Worm (Caenorhabditis elegans) whole organism, L1 larva: ENCODE results near the gene wbp-11.

ENCODE experiments used
- C04F5.9 ChIP-seq: sonication (generic microtip); optimal IDR thresholded peaks from 2 replicates; lab custom pipeline; 2016; ENCODE audit warnings: missing genetic modification characterization, missing compliant biosample characterization
- C16A3.4 ChIP-seq: fragments of 150-350 bp; optimal IDR thresholded peaks from 2 replicates; lab custom pipeline; 2014; ENCODE audit warnings: missing biosample characterization, missing genetic modification characterization
- C34B4.2 ChIP-seq: sonication (generic microtip); optimal IDR thresholded peaks from 2 replicates; lab custom pipeline; 2017; ENCODE audit warnings: mild to moderate bottlenecking, missing genetic modification characterization, missing compliant biosample characterization
- F16B12.6 ChIP-seq: fragments of 150-350 bp; optimal IDR thresholded peaks from 2 replicates; lab custom pipeline; 2014; ENCODE audit warnings: missing biosample characterization, missing genetic modification characterization
- aly-2 ChIP-seq: fragments of 150-350 bp; optimal IDR thresholded peaks from 2 replicates; lab custom pipeline; 2014; ENCODE audit warnings: missing biosample characterization, missing genetic modification characterization
- ama-1 ChIP-seq: fragments of 150-350 bp; optimal IDR thresholded peaks from 2 replicates; lab custom pipeline; 2014
- blmp-1 ChIP-seq: fragments of 150-350 bp; optimal IDR thresholded peaks from 2 replicates; lab custom pipeline; 2014; ENCODE audit warnings: missing biosample characterization, missing genetic modification characterization
- ceh-63 ChIP-seq: fragments of 200-800 bp; sonication (Bioruptor generic); optimal IDR thresholded peaks from 2 replicates; lab custom pipeline; 2018; ENCODE audit warnings: mild to moderate bottlenecking, missing genetic modification characterization, missing compliant biosample characterization
- ceh-8 ChIP-seq: fragments of 200-800 bp; sonication (Bioruptor generic); optimal IDR thresholded peaks from 2 replicates; lab custom pipeline; 2018; ENCODE audit warnings: mild to moderate bottlenecking, missing genetic modification characterization, moderate library complexity, missing compliant biosample characterization
- ceh-90 ChIP-seq: sonication (generic microtip); optimal IDR thresholded peaks from 2 replicates; lab custom pipeline; 2016; ENCODE audit warnings: missing genetic modification characterization, missing compliant biosample characterization
- efl-1 ChIP-seq, 4 experiments: fragments of 150-350 bp; optimal IDR thresholded peaks in 3 of 4; peaks in 1 of 4; 1 replicate in 1 of 4; 2 replicates in 3 of 4; lab custom pipeline; 2014; ENCODE audit warnings: missing biosample characterization in 2 of 4, missing genetic modification characterization in 2 of 4, missing genetic modification reagents in 2 of 4
- elt-2 ChIP-seq: sonication (generic microtip); optimal IDR thresholded peaks from 2 replicates; lab custom pipeline; 2016; ENCODE audit warnings: missing genetic modification characterization, mild to moderate bottlenecking, inconsistent platforms, missing compliant biosample characterization, missing genetic modification reagents
- fkh-10 ChIP-seq: sonication (generic microtip); optimal IDR thresholded peaks from 2 replicates; lab custom pipeline; 2017; ENCODE audit warnings: missing biosample characterization, missing genetic modification reagents, missing genetic modification characterization
- fkh-4 ChIP-seq: sonication (generic microtip); optimal IDR thresholded peaks from 2 replicates; lab custom pipeline; 2016; ENCODE audit warnings: missing compliant biosample characterization, missing genetic modification characterization, borderline replicate concordance
- grh-1 ChIP-seq: fragments of 200-800 bp; sonication (Bioruptor generic); IDR thresholded peaks from 2 replicates; pipeline ENCODE4 v1.3.6; 2022; ENCODE audit warnings: missing genetic modification reagents, missing genetic modification characterization, missing compliant biosample characterization
- hlh-17 ChIP-seq: fragments of 200-800 bp; sonication (Bioruptor generic); optimal IDR thresholded peaks from 2 replicates; lab custom pipeline; 2018; ENCODE audit warnings: missing genetic modification characterization, mild to moderate bottlenecking, missing compliant biosample characterization, moderate library complexity, borderline replicate concordance
- hlh-4 ChIP-seq: sonication (generic microtip); optimal IDR thresholded peaks from 2 replicates; lab custom pipeline; 2016; ENCODE audit warnings: mild to moderate bottlenecking, missing genetic modification characterization, missing compliant biosample characterization
- hpl-2 ChIP-seq: fragments of 150-350 bp; optimal IDR thresholded peaks from 2 replicates; lab custom pipeline; 2014; ENCODE audit warnings: missing biosample characterization, missing genetic modification reagents, missing genetic modification characterization
- irx-1 ChIP-seq: sonication (generic microtip); optimal IDR thresholded peaks from 2 replicates; lab custom pipeline; 2016; ENCODE audit warnings: missing genetic modification characterization, missing compliant biosample characterization
- isw-1 ChIP-seq: fragments of 200-800 bp; sonication (Bioruptor generic); IDR thresholded peaks from 2 replicates; pipeline ENCODE4 v1.3.6; 2022; ENCODE audit warnings: missing genetic modification characterization, missing compliant biosample characterization
- jun-1 ChIP-seq: fragments of 150-350 bp; optimal IDR thresholded peaks from 2 replicates; lab custom pipeline; 2014; ENCODE audit warnings: missing biosample characterization, missing genetic modification reagents, missing genetic modification characterization
- lin-13 ChIP-seq: fragments of 150-350 bp; optimal IDR thresholded peaks from 2 replicates; lab custom pipeline; 2014; ENCODE audit warnings: missing biosample characterization, missing genetic modification reagents, missing genetic modification characterization
- lin-39 ChIP-seq: fragments of 150-350 bp; optimal IDR thresholded peaks from 2 replicates; lab custom pipeline; 2014; ENCODE audit warnings: missing biosample characterization, missing genetic modification reagents, missing genetic modification characterization
- lsy-2 ChIP-seq, 2 experiments: fragments of 150-350 bp; optimal IDR thresholded peaks; 2 replicates each; lab custom pipeline; 2014; ENCODE audit warnings: missing biosample characterization in 2 of 2, missing genetic modification characterization in 2 of 2
- mep-1 ChIP-seq: fragments of 150-350 bp; optimal IDR thresholded peaks from 2 replicates; lab custom pipeline; 2014; ENCODE audit warnings: missing biosample characterization, missing genetic modification characterization
- nhr-19 ChIP-seq: fragments of 200-800 bp; sonication (Bioruptor generic); conservative IDR thresholded peaks from 2 replicates; pipeline ENCODE4 v1.3.6; 2022; ENCODE audit warnings: missing genetic modification characterization, missing compliant biosample characterization
- nhr-20 ChIP-seq: sonication (generic microtip); optimal IDR thresholded peaks from 2 replicates; lab custom pipeline; 2016; ENCODE audit warnings: mild to moderate bottlenecking, missing genetic modification characterization, missing compliant biosample characterization
- nhr-237 ChIP-seq: fragments of 150-350 bp; optimal IDR thresholded peaks from 2 replicates; lab custom pipeline; 2014; ENCODE audit warnings: missing biosample characterization, missing genetic modification characterization
- nhr-47 ChIP-seq: sonication (generic microtip); optimal IDR thresholded peaks from 2 replicates; lab custom pipeline; 2016; ENCODE audit warnings: mild to moderate bottlenecking, missing genetic modification characterization, moderate library complexity, missing compliant biosample characterization
- nhr-76 ChIP-seq: sonication (generic microtip); optimal IDR thresholded peaks from 2 replicates; lab custom pipeline; 2017; ENCODE audit warnings: missing biosample characterization, missing genetic modification characterization
- nhr-77 ChIP-seq: fragments of 150-350 bp; optimal IDR thresholded peaks from 2 replicates; lab custom pipeline; 2014; ENCODE audit warnings: missing biosample characterization, missing genetic modification characterization
- nhr-84 ChIP-seq: sonication (generic microtip); optimal IDR thresholded peaks from 2 replicates; lab custom pipeline; 2017; ENCODE audit warnings: missing biosample characterization, missing genetic modification characterization
- pag-3 ChIP-seq: sonication (generic microtip); optimal IDR thresholded peaks from 2 replicates; lab custom pipeline; 2017; ENCODE audit warnings: missing genetic modification characterization, mild to moderate bottlenecking, missing compliant biosample characterization, antibody characterized with exemption, borderline replicate concordance; ENCODE audit not compliant: insufficient read depth
- skn-1 ChIP-seq: fragments of 150-350 bp; optimal IDR thresholded peaks from 2 replicates; lab custom pipeline; 2014; ENCODE audit warnings: missing biosample characterization, missing genetic modification characterization
- sox-4 ChIP-seq: sonication (generic microtip); optimal IDR thresholded peaks from 2 replicates; lab custom pipeline; 2016; ENCODE audit warnings: missing genetic modification characterization, missing compliant biosample characterization
- sptf-1 ChIP-seq: fragments of 150-350 bp; optimal IDR thresholded peaks from 2 replicates; lab custom pipeline; 2014; ENCODE audit warnings: missing biosample characterization, missing genetic modification characterization
- swsn-7 ChIP-seq: sonication (generic microtip); optimal IDR thresholded peaks from 2 replicates; lab custom pipeline; 2016; ENCODE audit warnings: missing genetic modification characterization, missing compliant biosample characterization
- tlp-1 ChIP-seq: fragments of 150-350 bp; optimal IDR thresholded peaks from 2 replicates; lab custom pipeline; 2014; ENCODE audit warnings: missing biosample characterization, missing genetic modification characterization
- unc-130 ChIP-seq: fragments of 150-350 bp; optimal IDR thresholded peaks from 2 replicates; lab custom pipeline; 2017; ENCODE audit warnings: missing biosample characterization, missing genetic modification characterization, inconsistent platforms
- unc-62 ChIP-seq: fragments of 150-350 bp; optimal IDR thresholded peaks from 2 replicates; lab custom pipeline; 2014; ENCODE audit warnings: missing biosample characterization, missing genetic modification reagents, missing genetic modification characterization
- unc-86 ChIP-seq: sonication (generic microtip); optimal IDR thresholded peaks from 2 replicates; lab custom pipeline; 2016; ENCODE audit warnings: missing genetic modification characterization, missing compliant biosample characterization
- unc-98 ChIP-seq: fragments of 200-800 bp; sonication (Bioruptor generic); IDR thresholded peaks from 2 replicates; pipeline ENCODE4 v1.3.6; 2022; ENCODE audit warnings: missing genetic modification characterization, missing compliant biosample characterization
- vab-15 ChIP-seq: sonication (generic microtip); optimal IDR thresholded peaks from 2 replicates; lab custom pipeline; 2017; ENCODE audit warnings: missing genotype, mild to moderate bottlenecking, missing genetic modification characterization, missing compliant biosample characterization

The wbp-11 gene

DNA sequence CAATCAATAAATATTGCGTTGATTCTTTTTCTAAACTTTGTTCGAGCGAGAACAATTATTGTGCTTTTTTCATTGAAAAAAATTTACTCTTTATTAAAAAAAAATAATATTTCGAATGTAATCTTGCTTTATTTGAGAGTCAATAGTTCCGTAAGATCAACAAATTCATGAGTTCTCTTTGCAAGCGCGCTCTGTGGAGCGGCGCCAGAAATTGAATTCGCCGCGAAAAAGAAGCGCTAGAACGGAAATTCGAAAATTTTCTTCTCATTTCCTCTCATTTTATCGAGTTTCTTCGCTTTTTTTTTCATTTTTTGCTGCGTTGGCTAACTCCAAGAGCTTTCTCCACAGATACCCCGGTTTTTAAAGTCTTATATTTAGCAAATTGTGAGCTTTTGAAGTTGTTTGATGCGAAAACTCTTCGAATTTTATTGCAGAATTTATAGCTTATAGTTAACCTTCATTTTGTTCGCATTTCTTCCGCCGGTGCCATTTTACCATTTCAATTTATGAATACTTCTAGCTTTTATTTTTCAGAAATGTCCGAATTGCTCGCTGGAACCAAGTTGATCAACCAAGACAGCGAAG, 24.5 kb downstream of the wbp-11 start, which contains the start of gene R05H5.3 (continued):
- TF ChIP-seq ceh-8 (GFP tag; lab: Kevin White, UChicago) (no peak), F16B12.6 (tag; lab: Kevin White, UChicago) (no peak), hpl-2 (GFP tag; lab: Kevin White, UChicago) (no peak), C34B4.2 (tag; lab: Kevin White, UChicago) (no peak), tlp-1 (tag; lab: Kevin White, UChicago) (no peak), unc-98 (GFP tag; lab: Robert Waterston, UW) (no peak), ceh-90 (tag; lab: Kevin White, UChicago) (no peak), nhr-84 (tag; lab: Kevin White, UChicago) (no peak), fkh-10 (GFP tag; lab: Kevin White, UChicago) (peak; percentile 75), blmp-1 (tag; lab: Kevin White, UChicago) (peak; percentile 51), aly-2 (tag; lab: Kevin White, UChicago) (no peak), lin-13 (GFP tag; lab: Kevin White, UChicago) (peak; percentile 41), nhr-77 (peak; percentile 46), vab-15 (tag; lab: Kevin White, UChicago) (no peak), C04F5.9 (tag; lab: Kevin White, UChicago) (no peak), sox-4 (tag; lab: Kevin White, UChicago) (no peak), hlh-4 (tag; lab: Kevin White, UChicago) (no peak), pag-3 (tag; lab: Kevin White, UChicago) (no peak), nhr-76 (tag; lab: Kevin White, UChicago) (no peak), elt-2 (tag; lab: Kevin White, UChicago) (no peak), lsy-2 (tag; optimal IDR thresholded peaks at IDR 0.05; lab: Kevin White, UChicago) (peak; percentile 44 to 86), swsn-7 (tag; lab: Kevin White, UChicago) (peak; percentile 20), unc-86 (tag; lab: Kevin White, UChicago) (no peak), ceh-63 (GFP tag; lab: Kevin White, UChicago) (no peak), unc-62 (no peak), ama-1 (lab: Kevin White, UChicago) (no peak), isw-1 (GFP tag; lab: Robert Waterston, UW) (no peak), lin-39 (tag; lab: Kevin White, UChicago) (no peak), jun-1 (no peak), unc-130 (no peak), irx-1 (no peak), skn-1 (tag; lab: Kevin White, UChicago) (peak; percentile 67), hlh-17 (GFP tag; lab: Kevin White, UChicago) (no peak)

DNA sequence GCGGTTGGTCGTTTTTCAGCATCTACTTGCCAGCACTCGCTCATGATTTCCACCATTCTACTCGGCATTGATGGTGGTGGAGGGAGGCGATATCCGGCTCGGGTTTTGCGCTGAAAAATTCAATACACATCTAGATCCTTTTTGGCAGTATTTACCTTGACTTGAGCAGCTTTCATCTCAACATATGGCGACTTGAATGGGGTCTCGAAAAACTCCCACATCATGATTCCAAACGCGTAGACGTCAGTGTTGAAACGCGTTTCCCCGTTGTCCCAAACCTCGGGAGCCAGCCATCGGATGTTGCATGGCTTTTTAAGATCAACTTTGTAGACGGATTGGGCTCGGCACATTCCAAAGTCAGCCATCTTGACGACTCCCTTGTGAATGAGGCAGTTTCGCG, 25.8 kb downstream of the wbp-11 start:
- no peak for TF ChIP-seq skn-1 (tag; lab: Kevin White, UChicago)
- TF ChIP-seq nhr-47 (tag; lab: Kevin White, UChicago), result no peak
- no peak for TF ChIP-seq nhr-19 (GFP tag; lab: Robert Waterston, UW)
- no peak for TF ChIP-seq sptf-1 (tag; lab: Kevin White, UChicago)
- TF ChIP-seq nhr-237 (tag; lab: Kevin White, UChicago), result no peak
- no peak for TF ChIP-seq mep-1 (tag; lab: Kevin White, UChicago)
- no peak for TF ChIP-seq hlh-4 (tag; lab: Kevin White, UChicago)
- no peak for TF ChIP-seq jun-1
- TF ChIP-seq blmp-1 (tag; lab: Kevin White, UChicago), result no peak
- TF ChIP-seq efl-1 (optimal IDR thresholded peaks at IDR 0.05; lab: Kevin White, UChicago), result no peak
- no peak for TF ChIP-seq efl-1 (GFP tag; optimal IDR thresholded peaks at IDR 0.05 in 1 of 2; lab: Kevin White, UChicago)
- TF ChIP-seq aly-2 (tag; lab: Kevin White, UChicago), result no peak
- TF ChIP-seq nhr-20 (tag; lab: Kevin White, UChicago), result no peak
- TF ChIP-seq ceh-63 (GFP tag; lab: Kevin White, UChicago), result no peak
- no peak for TF ChIP-seq fkh-4
- TF ChIP-seq C16A3.4 (tag; lab: Kevin White, UChicago), result no peak
- no peak for TF ChIP-seq lin-13 (GFP tag; lab: Kevin White, UChicago)
- no peak for TF ChIP-seq grh-1 (GFP tag; lab: Robert Waterston, UW)
